Worm (Caenorhabditis elegans): ENCODE data around the gene nhr-232.

Gene nhr-232

DNA sequence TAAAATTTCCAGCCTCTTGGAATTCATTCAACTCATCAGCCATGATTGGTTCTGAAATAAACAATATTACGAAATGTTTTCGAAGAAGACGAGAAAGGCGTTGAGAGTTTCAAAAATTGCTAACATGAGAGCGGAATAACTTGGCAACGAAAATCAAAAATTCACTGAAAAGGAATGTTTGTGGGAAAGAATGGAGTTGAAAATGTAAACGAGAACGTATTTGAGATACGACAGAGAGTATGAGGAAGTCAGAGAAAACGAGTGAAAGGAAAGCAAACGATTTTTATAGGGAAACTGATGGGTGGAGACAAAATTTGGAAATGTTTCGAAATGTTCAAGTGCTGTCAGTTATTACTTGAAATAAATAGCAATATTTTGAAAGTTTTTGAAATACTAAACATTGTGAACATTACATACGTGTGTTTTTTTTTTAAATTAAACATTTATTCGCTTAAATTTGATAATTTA, 931 bp upstream of the nhr-232 start, which contains the start of gene rop-1:
Gene rop-1 (minus strand): TSS at position 51 of the 468 bp plus-strand sequence.
- TF ChIP-seq sea-1 (GFP tag; conservative IDR thresholded peaks at IDR 0.05) (no peak), hnd-1 (tag; optimal IDR thresholded peaks at IDR 0.05) (no peak), aly-1 (tag; optimal IDR thresholded peaks at IDR 0.05) (no peak), flt-1 (GFP tag; IDR thresholded peaks at IDR 0.05) (no peak), pes-1 (GFP tag; IDR thresholded peaks at IDR 0.05) (no peak), ceh-36 (tag; optimal IDR thresholded peaks at IDR 0.05) (no peak), ets-7 (tag; optimal IDR thresholded peaks at IDR 0.05) (no peak), tbx-37 (GFP tag; conservative IDR thresholded peaks at IDR 0.05) (no peak), scrt-1 (GFP tag; IDR thresholded peaks at IDR 0.05) (no peak)

DNA sequence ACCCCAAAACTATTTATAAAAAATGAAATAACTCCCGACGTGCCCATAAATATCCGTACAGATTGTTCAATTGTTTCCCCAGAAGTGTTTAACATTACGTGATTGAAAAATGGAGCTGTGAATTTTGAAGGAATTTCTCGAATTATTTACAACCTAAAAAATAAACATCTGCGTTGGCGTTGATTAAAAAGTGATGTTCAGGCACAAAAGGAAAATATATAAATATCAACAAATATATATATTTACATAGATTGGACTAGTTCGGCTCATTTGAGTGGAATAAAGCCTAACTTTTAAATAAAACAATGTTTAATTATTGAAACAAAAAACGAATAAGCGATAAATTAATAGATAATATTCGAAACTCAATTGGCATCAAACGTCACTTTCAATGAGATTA, 4.5 kb downstream of the nhr-232 start, which contains the start of gene sri-18:
Gene sri-18 (minus strand): TSS at position 101 of the 400 bp plus-strand sequence.
- TF ChIP-seq scrt-1 (GFP tag; IDR thresholded peaks at IDR 0.05): no peak
- no peak for TF ChIP-seq ama-1 (optimal IDR thresholded peaks at IDR 0.05)
- no peak for TF ChIP-seq F13C5.2 (tag; optimal IDR thresholded peaks at IDR 0.05)
- TF ChIP-seq aly-1 (tag; optimal IDR thresholded peaks at IDR 0.05): no peak
- TF ChIP-seq tra-4 (tag; optimal IDR thresholded peaks at IDR 0.05): no peak
- TF ChIP-seq ceh-36 (tag; optimal IDR thresholded peaks at IDR 0.05): no peak
- TF ChIP-seq tbx-11 (GFP tag; IDR thresholded peaks at IDR 0.05): no peak
- TF ChIP-seq pes-1 (GFP tag; IDR thresholded peaks at IDR 0.05): no peak
- no peak for TF ChIP-seq ets-7 (tag; optimal IDR thresholded peaks at IDR 0.05)
- TF ChIP-seq ceh-13 (GFP tag; optimal IDR thresholded peaks at IDR 0.05): no peak
- no peak for TF ChIP-seq hnd-1 (tag; optimal IDR thresholded peaks at IDR 0.05)
- no peak for TF ChIP-seq sea-1 (GFP tag; conservative IDR thresholded peaks at IDR 0.05)

DNA sequence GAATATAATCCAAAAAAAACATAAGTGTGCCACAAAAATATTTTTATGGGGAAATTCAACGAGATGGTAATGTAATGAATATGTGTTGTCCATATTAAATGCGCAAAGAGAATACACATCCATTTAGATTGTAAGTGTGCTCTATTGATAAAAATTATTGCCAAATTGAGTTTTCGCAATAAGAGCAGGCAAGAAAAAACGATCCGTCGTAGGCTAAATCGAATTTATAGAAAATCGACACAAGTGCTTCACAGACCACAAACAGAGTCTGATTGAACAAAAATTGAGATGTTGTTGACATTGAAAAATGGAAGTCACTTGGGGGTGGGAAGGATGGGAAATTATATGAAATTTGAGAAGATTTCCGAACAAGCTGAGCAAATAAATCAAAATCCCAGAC, 9.0 kb downstream of the nhr-232 start:
- no peak for TF ChIP-seq flt-1 (GFP tag; IDR thresholded peaks at IDR 0.05)
- TF ChIP-seq tbx-37 (GFP tag; conservative IDR thresholded peaks at IDR 0.05): no peak
- TF ChIP-seq F13C5.2 (tag; optimal IDR thresholded peaks at IDR 0.05): no peak
- TF ChIP-seq aly-1 (tag; optimal IDR thresholded peaks at IDR 0.05): no peak
- TF ChIP-seq B0310.2 (tag; optimal IDR thresholded peaks at IDR 0.05): no peak
- no peak for TF ChIP-seq ets-7 (tag; optimal IDR thresholded peaks at IDR 0.05)
- TF ChIP-seq hmg-4 (GFP tag; optimal IDR thresholded peaks at IDR 0.05): no peak
- TF ChIP-seq tbx-11 (GFP tag; IDR thresholded peaks at IDR 0.05): no peak
- no peak for TF ChIP-seq hnd-1 (tag; optimal IDR thresholded peaks at IDR 0.05)
- no peak for TF ChIP-seq hmbx-1 (tag; optimal IDR thresholded peaks at IDR 0.05)
- no peak for TF ChIP-seq pes-1 (GFP tag; IDR thresholded peaks at IDR 0.05)
- no peak for TF ChIP-seq scrt-1 (GFP tag; IDR thresholded peaks at IDR 0.05)

DNA sequence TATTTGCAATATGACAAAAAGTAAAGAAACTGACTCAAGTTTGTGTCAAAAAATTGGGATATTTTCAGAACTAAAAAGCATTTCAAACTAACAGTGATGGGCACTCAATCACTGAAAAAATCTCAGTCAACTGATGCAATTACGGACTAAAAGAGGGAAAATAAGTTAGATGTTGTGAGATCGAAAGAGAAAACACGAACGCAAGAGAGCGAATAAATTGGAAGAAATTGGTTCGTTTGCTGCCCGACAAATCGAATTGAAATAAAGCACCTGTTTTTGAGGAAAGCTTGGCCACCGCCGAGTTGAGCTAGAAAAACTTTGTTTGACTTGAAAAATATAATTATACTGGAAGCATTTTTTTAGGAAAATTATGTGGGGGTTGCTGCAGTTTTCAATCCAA, 10.1 kb downstream of the nhr-232 start:
- TF ChIP-seq tra-4 (tag; optimal IDR thresholded peaks at IDR 0.05) (no peak), hnd-1 (tag; optimal IDR thresholded peaks at IDR 0.05) (no peak), scrt-1 (GFP tag; IDR thresholded peaks at IDR 0.05) (no peak), tbx-37 (GFP tag; conservative IDR thresholded peaks at IDR 0.05) (no peak), ama-1 (optimal IDR thresholded peaks at IDR 0.05) (no peak), flt-1 (GFP tag; IDR thresholded peaks at IDR 0.05) (no peak), B0310.2 (tag; optimal IDR thresholded peaks at IDR 0.05) (no peak), ets-7 (tag; optimal IDR thresholded peaks at IDR 0.05) (no peak), F13C5.2 (tag; optimal IDR thresholded peaks at IDR 0.05) (no peak), hmg-4 (GFP tag; optimal IDR thresholded peaks at IDR 0.05) (no peak), aly-1 (tag; optimal IDR thresholded peaks at IDR 0.05) (no peak), sea-1 (GFP tag; conservative IDR thresholded peaks at IDR 0.05) (no peak), pes-1 (GFP tag; IDR thresholded peaks at IDR 0.05) (no peak), ceh-13 (GFP tag; optimal IDR thresholded peaks at IDR 0.05) (no peak), ceh-36 (tag; optimal IDR thresholded peaks at IDR 0.05) (no peak)

DNA sequence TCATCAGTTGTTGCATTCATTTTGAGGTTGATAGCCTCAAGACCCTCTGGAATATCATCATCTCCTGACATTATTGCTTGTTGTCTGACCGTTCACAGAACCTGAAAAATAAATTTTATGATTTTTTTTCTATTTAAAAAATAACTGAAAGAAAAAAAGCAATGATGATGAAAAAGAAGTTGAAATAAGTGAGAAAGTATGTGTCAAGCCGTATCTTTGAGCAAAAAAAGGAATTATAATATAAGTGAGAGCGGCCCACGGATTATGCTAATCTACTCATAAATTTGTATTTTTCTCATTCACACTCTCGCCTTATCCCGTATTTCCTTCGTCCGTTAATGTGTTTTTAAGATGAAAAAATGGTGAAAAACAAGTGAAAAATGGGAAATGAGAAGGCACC, 14.2 kb downstream of the nhr-232 start, which contains the start of gene ric-4:
Gene ric-4 (minus strand): TSS at position 101 of the 400 bp plus-strand sequence.
- no peak for TF ChIP-seq flt-1 (GFP tag; IDR thresholded peaks at IDR 0.05)
- no peak for TF ChIP-seq tbx-11 (GFP tag; IDR thresholded peaks at IDR 0.05)
- no peak for TF ChIP-seq hmg-4 (GFP tag; optimal IDR thresholded peaks at IDR 0.05)

DNA sequence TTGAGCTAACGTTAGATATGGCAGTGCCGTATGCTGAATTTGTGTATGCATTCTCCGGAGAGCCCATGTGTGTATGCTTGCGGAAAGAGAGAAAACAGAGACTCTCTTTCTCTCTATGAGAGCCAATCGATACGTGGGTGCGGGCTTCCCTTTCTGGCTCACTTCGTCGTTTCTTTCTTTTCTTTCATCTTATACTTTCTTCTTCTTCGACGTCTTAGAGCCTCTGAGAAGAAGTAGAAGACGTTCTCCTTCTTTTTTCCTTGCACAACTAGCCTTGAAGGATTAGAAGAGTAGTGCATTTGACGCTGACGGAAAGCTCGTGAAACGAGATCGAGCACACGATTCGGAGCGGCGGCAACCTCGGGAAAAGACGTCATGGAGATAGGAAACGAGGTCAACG, 17.9 kb downstream of the nhr-232 start:
- TF ChIP-seq B0310.2 (tag; optimal IDR thresholded peaks at IDR 0.05) (no peak), ceh-36 (tag; optimal IDR thresholded peaks at IDR 0.05) (no peak), hmg-4 (GFP tag; optimal IDR thresholded peaks at IDR 0.05) (no peak), aly-1 (tag; optimal IDR thresholded peaks at IDR 0.05) (no peak)

DNA sequence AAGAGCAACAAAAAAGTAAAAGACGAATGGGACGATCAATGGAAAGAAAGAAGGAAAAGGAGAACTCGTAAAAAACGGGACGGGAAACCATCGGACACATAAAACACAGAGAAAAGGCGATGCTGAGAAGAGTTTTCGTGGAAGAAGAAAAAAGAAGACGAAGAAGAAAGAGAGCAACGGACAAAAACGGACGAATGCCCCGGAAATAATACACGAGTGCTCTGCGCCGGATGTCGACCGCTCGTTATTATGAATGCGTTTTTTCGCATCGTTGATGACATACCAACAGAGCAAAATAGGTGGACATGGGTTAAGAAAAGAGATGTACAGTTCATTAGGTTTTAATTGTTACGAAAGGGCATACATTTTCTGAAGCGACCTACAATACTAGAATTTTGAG, 19.6 kb downstream of the nhr-232 start, which contains the start of gene Y22F5A.11:
Gene Y22F5A.11 (minus strand): TSS at position 28 of the 400 bp plus-strand sequence.
- no peak for TF ChIP-seq tra-4 (tag; optimal IDR thresholded peaks at IDR 0.05)
- TF ChIP-seq ama-1 (optimal IDR thresholded peaks at IDR 0.05): no peak
- TF ChIP-seq hnd-1 (tag; optimal IDR thresholded peaks at IDR 0.05): no peak
- no peak for TF ChIP-seq hmbx-1 (tag; optimal IDR thresholded peaks at IDR 0.05)

DNA sequence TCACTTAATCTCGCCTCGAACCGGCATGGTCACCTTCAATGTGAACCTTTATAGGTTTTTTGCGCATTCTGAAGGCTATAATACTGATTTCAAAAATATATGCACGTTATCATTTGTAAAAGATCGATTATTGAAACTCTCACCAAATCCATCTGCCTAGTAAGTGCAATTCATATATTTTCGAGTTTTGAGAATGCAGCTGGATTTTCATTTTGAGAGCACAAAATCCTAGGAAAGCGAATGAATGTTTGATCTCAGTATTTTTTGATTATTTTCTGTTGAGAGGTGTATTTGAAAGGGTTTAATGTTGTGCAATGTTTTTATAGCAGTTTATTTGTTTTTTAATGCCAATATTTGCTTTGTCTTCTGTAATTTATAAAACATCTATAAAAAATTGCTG, 20.1 kb downstream of the nhr-232 start:
- TF ChIP-seq ceh-13 (GFP tag; optimal IDR thresholded peaks at IDR 0.05) (no peak), B0310.2 (tag; optimal IDR thresholded peaks at IDR 0.05) (no peak), pes-1 (GFP tag; IDR thresholded peaks at IDR 0.05) (no peak), tbx-37 (GFP tag; conservative IDR thresholded peaks at IDR 0.05) (no peak), hnd-1 (tag; optimal IDR thresholded peaks at IDR 0.05) (no peak), tra-4 (tag; optimal IDR thresholded peaks at IDR 0.05) (no peak), scrt-1 (GFP tag; IDR thresholded peaks at IDR 0.05) (no peak), ets-7 (tag; optimal IDR thresholded peaks at IDR 0.05) (no peak), flt-1 (GFP tag; IDR thresholded peaks at IDR 0.05) (no peak)
